Worm (Caenorhabditis elegans) whole organism, L3 larva: ENCODE results near the gene elf-1.

Source experiments
- elt-1 ChIP-seq: fragments of 150-350 bp; optimal IDR thresholded peaks from 2 replicates; lab custom pipeline; 2014; ENCODE audit warnings: missing biosample characterization, missing genetic modification characterization
- fkh-10 ChIP-seq: sonication (generic microtip); optimal IDR thresholded peaks from 2 replicates; lab custom pipeline; 2017; ENCODE audit warnings: missing biosample characterization, missing genetic modification reagents, missing genetic modification characterization
- nhr-28 ChIP-seq: fragments of 150-350 bp; optimal IDR thresholded peaks from 2 replicates; lab custom pipeline; 2014; ENCODE audit warnings: missing biosample characterization, missing genetic modification characterization
- pha-4 ChIP-seq: fragments of 150-350 bp; optimal IDR thresholded peaks from 2 replicates; lab custom pipeline; 2014; ENCODE audit warnings: missing biosample characterization, missing genetic modification reagents, missing genetic modification characterization
- snpc-4 ChIP-seq: fragments of 150-350 bp; optimal IDR thresholded peaks from 2 replicates; lab custom pipeline; 2014; ENCODE audit warnings: missing biosample characterization, missing genetic modification characterization
- zag-1 ChIP-seq: fragments of 150-350 bp; optimal IDR thresholded peaks from 2 replicates; lab custom pipeline; 2014; ENCODE audit warnings: missing biosample characterization, missing genetic modification characterization

ce11 chrIII:744459-744858, 55.5 kb downstream of the elf-1 start:
- no peak for TF ChIP-seq nhr-28 (tag; lab: Kevin White, UChicago)
- TF ChIP-seq elt-1 (tag; lab: Kevin White, UChicago) = no peak
- TF ChIP-seq fkh-10 = no peak
- TF ChIP-seq snpc-4 (tag; lab: Kevin White, UChicago) = no peak
- no peak for TF ChIP-seq zag-1 (tag; lab: Kevin White, UChicago)
- no peak for TF ChIP-seq pha-4
